Fruit fly (Drosophila melanogaster) whole organism, embryonic: ENCODE data around the gene CG10301.

Source experiments
- Antp ChIP-seq: fragments of 200-800 bp; sonication (Bioruptor generic); optimal IDR thresholded peaks from 3 replicates; lab custom pipeline; 2016; ENCODE audit warnings: missing biosample characterization, missing genetic modification characterization
- CG10274 ChIP-seq: fragments of 200-800 bp; sonication (Bioruptor generic); optimal IDR thresholded peaks from 3 replicates; lab custom pipeline; 2017; ENCODE audit warnings: missing biosample characterization, mild to moderate bottlenecking, missing genetic modification characterization
- CG10431 ChIP-seq: fragments of 200-800 bp; sonication (Bioruptor generic); optimal IDR thresholded peaks from 3 replicates; lab custom pipeline; 2018; ENCODE audit warnings: missing biosample characterization, mild to moderate bottlenecking, missing genetic modification characterization
- CG10543 ChIP-seq: fragments of 200-800 bp; sonication (Bioruptor generic); optimal IDR thresholded peaks from 3 replicates; lab custom pipeline; 2017; ENCODE audit warnings: missing biosample characterization, mild to moderate bottlenecking, missing genetic modification characterization, moderate library complexity
- CG11093 ChIP-seq: fragments of 200-800 bp; sonication (Bioruptor generic); IDR thresholded peaks from 3 replicates; pipeline ENCODE4 v1.3.6; 2022; ENCODE audit warnings: missing biosample characterization, missing genetic modification characterization
- CG12299 ChIP-seq: fragments of 200-800 bp; sonication (Bioruptor generic); optimal IDR thresholded peaks from 2 replicates; lab custom pipeline; 2018; ENCODE audit warnings: missing biosample characterization, mild to moderate bottlenecking, missing genetic modification characterization
- CG17359 ChIP-seq: fragments of 200-800 bp; sonication (Bioruptor generic); optimal IDR thresholded peaks from 3 replicates; lab custom pipeline; 2018; ENCODE audit warnings: missing biosample characterization, mild to moderate bottlenecking, missing genetic modification characterization, moderate library complexity
- CG17612 ChIP-seq: fragments of 200-800 bp; sonication (Bioruptor generic); IDR thresholded peaks from 2 replicates; pipeline ENCODE4 v1.3.6; 2022; ENCODE audit warnings: missing biosample characterization, missing genetic modification characterization
- CG18764 ChIP-seq: fragments of 200-800 bp; sonication (Bioruptor generic); optimal IDR thresholded peaks from 3 replicates; lab custom pipeline; 2016; ENCODE audit warnings: missing biosample characterization, missing genetic modification characterization
- CG32772 ChIP-seq: fragments of 200-800 bp; sonication (Bioruptor generic); IDR thresholded peaks from 2 replicates; pipeline ENCODE4 v1.3.6; 2022; ENCODE audit warnings: missing biosample characterization, missing genetic modification characterization
- CG3407 ChIP-seq: fragments of 200-800 bp; sonication (Bioruptor generic); optimal IDR thresholded peaks from 2 replicates; lab custom pipeline; 2018; ENCODE audit warnings: missing biosample characterization, mild to moderate bottlenecking, missing genetic modification characterization
- CG3847 ChIP-seq: fragments of 200-800 bp; sonication (Bioruptor generic); IDR thresholded peaks from 2 replicates; pipeline ENCODE4 v1.3.6; 2022; ENCODE audit warnings: missing biosample characterization, missing genetic modification characterization
- CG4360 ChIP-seq: fragments of 200-800 bp; sonication (Bioruptor generic); IDR thresholded peaks from 2 replicates; pipeline ENCODE4 v1.3.6; 2022; ENCODE audit warnings: missing biosample characterization, missing genetic modification characterization
- CG4730 ChIP-seq: fragments of 200-800 bp; sonication (Bioruptor generic); IDR thresholded peaks from 2 replicates; pipeline ENCODE4 v1.3.6; 2022; ENCODE audit warnings: missing biosample characterization, missing genetic modification characterization
- CG5180 ChIP-seq: fragments of 200-800 bp; sonication (Bioruptor generic); optimal IDR thresholded peaks from 3 replicates; lab custom pipeline; 2017; ENCODE audit warnings: missing biosample characterization, missing genetic modification characterization, mild to moderate bottlenecking, moderate library complexity, missing genetic modification reagents
- CG6272 ChIP-seq: fragments of 200-800 bp; sonication (Bioruptor generic); IDR thresholded peaks from 2 replicates; pipeline ENCODE4 v1.3.6; 2022; ENCODE audit warnings: missing biosample characterization, missing genetic modification characterization
- CG9609 ChIP-seq: fragments of 200-800 bp; sonication (Bioruptor generic); optimal IDR thresholded peaks from 3 replicates; lab custom pipeline; 2016; ENCODE audit warnings: missing biosample characterization, missing genetic modification characterization
- CG9817 ChIP-seq: fragments of 200-800 bp; sonication (Bioruptor generic); optimal IDR thresholded peaks from 2 replicates; lab custom pipeline; 2018; ENCODE audit warnings: missing biosample characterization, mild to moderate bottlenecking, missing genetic modification characterization, moderate library complexity
- CHES-1-like ChIP-seq: fragments of 200-800 bp; sonication (Bioruptor generic); optimal IDR thresholded peaks from 2 replicates; lab custom pipeline; 2016; ENCODE audit warnings: missing biosample characterization, missing genetic modification characterization
- CTCF ChIP-seq: fragments of 200-800 bp; sonication (Bioruptor generic); optimal IDR thresholded peaks from 2 replicates; lab custom pipeline; 2017; ENCODE audit warnings: missing biosample characterization, mild to moderate bottlenecking, missing genetic modification characterization, moderate library complexity
- D ChIP-seq, 2 experiments: fragments of 200-800 bp in 1 of 2; fragments of >200 bp in 1 of 2; sonication (Bioruptor generic) in 1 of 2; optimal IDR thresholded peaks; 2 replicates in 1 of 2; 3 replicates in 1 of 2; lab custom pipeline; 2017; ENCODE audit warnings: mild to moderate bottlenecking in 1 of 2, missing biosample characterization in 1 of 2, missing genetic modification characterization in 1 of 2, missing genetic modification reagents in 1 of 2
- Dek ChIP-seq: fragments of 200-800 bp; sonication (Bioruptor generic); optimal IDR thresholded peaks from 3 replicates; lab custom pipeline; 2019; ENCODE audit warnings: missing biosample characterization, mild to moderate bottlenecking, missing genetic modification characterization, moderate library complexity
- Elba2 ChIP-seq: fragments of 200-800 bp; sonication (Bioruptor generic); optimal IDR thresholded peaks from 3 replicates; lab custom pipeline; 2016; ENCODE audit warnings: missing biosample characterization, missing genetic modification characterization
- Hand ChIP-seq: fragments of 200-800 bp; sonication (Bioruptor generic); optimal IDR thresholded peaks from 2 replicates; lab custom pipeline; 2017; ENCODE audit warnings: mild to moderate bottlenecking, missing biosample characterization, missing genetic modification reagents, missing genetic modification characterization
- Lhr ChIP-seq: fragments of 200-800 bp; sonication (Bioruptor generic); optimal IDR thresholded peaks from 3 replicates; lab custom pipeline; 2017; ENCODE audit warnings: mild to moderate bottlenecking, missing biosample characterization, missing genetic modification reagents, missing genetic modification characterization
- MTF-1 ChIP-seq: fragments of 200-800 bp; sonication (Bioruptor generic); optimal IDR thresholded peaks from 2 replicates; lab custom pipeline; 2018; ENCODE audit warnings: missing biosample characterization, mild to moderate bottlenecking, missing genetic modification characterization, borderline replicate concordance
- NFAT ChIP-seq: fragments of 200-800 bp; sonication (Bioruptor generic); IDR thresholded peaks from 2 replicates; pipeline ENCODE4 v1.3.6; 2022; ENCODE audit warnings: missing biosample characterization, missing genetic modification characterization
- PHDP ChIP-seq: fragments of 200-800 bp; sonication (Bioruptor generic); optimal IDR thresholded peaks from 3 replicates; lab custom pipeline; 2018; ENCODE audit warnings: missing biosample characterization, mild to moderate bottlenecking, missing genetic modification characterization, moderate library complexity
- Poxn ChIP-seq: fragments of 200-800 bp; sonication (Bioruptor generic); IDR thresholded peaks from 2 replicates; pipeline ENCODE4 v1.3.6; 2022; ENCODE audit warnings: missing biosample characterization, missing genetic modification characterization
- Sox100B ChIP-seq: fragments of 200-800 bp; sonication (Bioruptor generic); optimal IDR thresholded peaks from 3 replicates; lab custom pipeline; 2018; ENCODE audit warnings: missing biosample characterization, mild to moderate bottlenecking, missing genetic modification characterization
- Xbp1 ChIP-seq: fragments of 200-800 bp; sonication (Bioruptor generic); optimal IDR thresholded peaks from 3 replicates; lab custom pipeline; 2016; ENCODE audit warnings: missing biosample characterization, mild to moderate bottlenecking, missing genetic modification characterization
- abd-A ChIP-seq: fragments of 200-800 bp; sonication (Bioruptor generic); optimal IDR thresholded peaks from 3 replicates; lab custom pipeline; 2019; ENCODE audit warnings: missing biosample characterization, mild to moderate bottlenecking, missing genetic modification characterization, moderate library complexity
- al ChIP-seq: fragments of 200-800 bp; sonication (Bioruptor generic); IDR thresholded peaks from 2 replicates; pipeline ENCODE4 v1.3.6; 2022; ENCODE audit warnings: missing biosample characterization, missing genetic modification characterization
- caup ChIP-seq: fragments of 200-800 bp; sonication (Bioruptor generic); optimal IDR thresholded peaks from 3 replicates; lab custom pipeline; 2017; ENCODE audit warnings: missing biosample characterization, mild to moderate bottlenecking, missing genetic modification characterization, moderate library complexity; ENCODE audit not compliant: severe bottlenecking
- ham ChIP-seq: fragments of 200-800 bp; sonication (Bioruptor generic); IDR thresholded peaks from 2 replicates; pipeline ENCODE4 v1.3.6; 2022; ENCODE audit warnings: missing biosample characterization, missing genetic modification characterization
- insv ChIP-seq, 2 experiments: fragments of 200-800 bp; sonication (Bioruptor generic); optimal IDR thresholded peaks; 3 replicates each; lab custom pipeline; 2016 to 2018; ENCODE audit warnings: missing biosample characterization in 2 of 2, missing genetic modification characterization in 2 of 2
- jigr1 ChIP-seq: fragments of 200-800 bp; sonication (Bioruptor generic); IDR thresholded peaks from 3 replicates; pipeline ENCODE4 v1.3.6; 2022; ENCODE audit warnings: missing biosample characterization, missing genetic modification characterization
- klu ChIP-seq: fragments of 200-800 bp; sonication (Bioruptor generic); IDR thresholded peaks from 2 replicates; pipeline ENCODE4 v1.3.6; 2022; ENCODE audit warnings: missing biosample characterization, missing genetic modification characterization
- lov ChIP-seq, 2 experiments: fragments of 200-800 bp in 1 of 2; fragments of >200 bp in 1 of 2; sonication (Bioruptor generic) in 1 of 2; IDR thresholded peaks in 1 of 2; optimal IDR thresholded peaks in 1 of 2; 2 replicates in 1 of 2; 3 replicates in 1 of 2; pipeline versions ENCODE4 v1.3.6 to Lab custom; 2017 to 2022; ENCODE audit warnings: missing biosample characterization in 1 of 2, missing genetic modification characterization in 1 of 2
- odd ChIP-seq: fragments of 200-800 bp; sonication (Bioruptor generic); optimal IDR thresholded peaks from 2 replicates; lab custom pipeline; 2017; ENCODE audit warnings: missing biosample characterization, mild to moderate bottlenecking, missing genetic modification characterization
- sd ChIP-seq: fragments of 200-800 bp; sonication (Bioruptor generic); optimal IDR thresholded peaks from 3 replicates; lab custom pipeline; 2018; ENCODE audit warnings: missing biosample characterization, mild to moderate bottlenecking, missing genetic modification characterization, moderate library complexity
- sisA ChIP-seq: fragments of 200-800 bp; sonication (Bioruptor generic); IDR thresholded peaks from 2 replicates; pipeline ENCODE4 v1.3.6; 2022; ENCODE audit warnings: missing biosample characterization, missing genetic modification characterization
- sna ChIP-seq: fragments of 200-800 bp; sonication (Bioruptor generic); IDR thresholded peaks from 2 replicates; pipeline ENCODE4 v1.3.6; 2022; ENCODE audit warnings: missing biosample characterization, missing genetic modification characterization; ENCODE audit not compliant: partially characterized antibody
- sug ChIP-seq: fragments of 200-800 bp; optimal IDR thresholded peaks from 2 replicates; lab custom pipeline; 2019; ENCODE audit warnings: missing biosample characterization, mild to moderate bottlenecking, missing genetic modification characterization, moderate library complexity
- tap ChIP-seq: fragments of 200-800 bp; optimal IDR thresholded peaks from 3 replicates; lab custom pipeline; 2019; ENCODE audit warnings: missing biosample characterization, mild to moderate bottlenecking, missing genetic modification characterization, moderate library complexity
- tna ChIP-seq: fragments of 200-800 bp; sonication (Bioruptor generic); IDR thresholded peaks from 2 replicates; pipeline ENCODE4 v1.3.6; 2022; ENCODE audit warnings: missing biosample characterization, missing genetic modification characterization; ENCODE audit not compliant: partially characterized antibody
- toy ChIP-seq: fragments of 200-800 bp; sonication (Bioruptor generic); IDR thresholded peaks from 2 replicates; pipeline ENCODE4 v1.3.6; 2022; ENCODE audit warnings: missing biosample characterization, missing genetic modification characterization
- trem ChIP-seq: fragments of 200-800 bp; optimal IDR thresholded peaks from 3 replicates; lab custom pipeline; 2019; ENCODE audit warnings: missing biosample characterization, mild to moderate bottlenecking, missing genetic modification characterization, moderate library complexity
- unpg ChIP-seq: fragments of 200-800 bp; sonication (Bioruptor generic); optimal IDR thresholded peaks from 3 replicates; lab custom pipeline; 2018; ENCODE audit warnings: missing biosample characterization, mild to moderate bottlenecking, missing genetic modification characterization, moderate library complexity
- vnd ChIP-seq: fragments of 200-800 bp; sonication (Bioruptor generic); IDR thresholded peaks from 3 replicates; pipeline ENCODE4 v1.3.6; 2022; ENCODE audit warnings: missing biosample characterization, missing genetic modification characterization; ENCODE audit not compliant: partially characterized antibody

The CG10301 gene

dm6 chr3R:23729066-23729465 lies 19.1 kb downstream of the CG10301 start (continued):
- TF ChIP-seq CG11093 (no peak), Poxn (GFP tag; lab: Robert Waterston, UW) (no peak), CG10431 (GFP tag; lab: Kevin White, UChicago) (no peak), ham (no peak), sug (tag; lab: Kevin White, UChicago) (peak; percentile 64), Lhr (GFP tag; lab: Kevin White, UChicago) (no peak), CG3407 (GFP tag; lab: Kevin White, UChicago) (peak; percentile 92), jigr1 (GFP tag; lab: Robert Waterston, UW) (no peak), Hand (GFP tag; lab: Kevin White, UChicago) (peak; percentile 42), CG5180 (GFP tag; lab: Kevin White, UChicago) (peak; percentile 3), vnd (no peak), al (no peak), CG4730 (no peak), CTCF (GFP tag; lab: Kevin White, UChicago) (no peak), CG17359 (tag; lab: Kevin White, UChicago) (peak; percentile 8), tna (GFP tag; lab: Robert Waterston, UW) (no peak), D (optimal IDR thresholded peaks at IDR 0.05; lab: Kevin White, UChicago) (no peak), D (GFP tag; optimal IDR thresholded peaks at IDR 0.05; lab: Kevin White, UChicago) (no peak), CG6272 (GFP tag; lab: Robert Waterston, UW) (no peak), tap (tag; lab: Kevin White, UChicago) (no peak), NFAT (GFP tag; lab: Robert Waterston, UW) (no peak), CG4360 (no peak), CG9817 (tag; lab: Kevin White, UChicago) (no peak), caup (peak; percentile 78), sisA (GFP tag; lab: Robert Waterston, UW) (no peak), odd (GFP tag; lab: Kevin White, UChicago) (peak; percentile 64), PHDP (tag; lab: Kevin White, UChicago) (peak; percentile 65), klu (GFP tag; lab: Robert Waterston, UW) (no peak), MTF-1 (GFP tag; lab: Kevin White, UChicago) (peak; percentile 60), CG12299 (tag; lab: Kevin White, UChicago) (peak; percentile 15), unpg (GFP tag; lab: Kevin White, UChicago) (peak; percentile 40), Dek (tag; lab: Kevin White, UChicago) (peak; percentile 19), CG17612 (GFP tag; lab: Robert Waterston, UW) (no peak), CG10274 (GFP tag; lab: Kevin White, UChicago) (peak; percentile 4), Antp (GFP tag; lab: Kevin White, UChicago) (no peak), CG18764 (GFP tag; lab: Kevin White, UChicago) (no peak), Sox100B (GFP tag; lab: Kevin White, UChicago) (no peak), CHES-1-like (GFP tag; lab: Kevin White, UChicago) (peak; percentile 18), CG10543 (GFP tag; lab: Kevin White, UChicago) (peak; percentile 89), Elba2 (GFP tag; lab: Kevin White, UChicago) (no peak), lov (optimal IDR thresholded peaks at IDR 0.05; lab: Kevin White, UChicago) (no peak), lov (GFP tag; IDR thresholded peaks at IDR 0.05; lab: Robert Waterston, UW) (no peak), sd (tag; lab: Kevin White, UChicago) (no peak), toy (GFP tag; lab: Robert Waterston, UW) (no peak), abd-A (no peak), Xbp1 (no peak), sna (no peak), CG9609 (GFP tag; lab: Kevin White, UChicago) (no peak), CG3847 (no peak), CG32772 (GFP tag; lab: Robert Waterston, UW) (no peak), insv (GFP tag; optimal IDR thresholded peaks at IDR 0.05; lab: Kevin White, UChicago) (peak in 1 of 2 experiments; percentile 27), trem (tag; lab: Kevin White, UChicago) (no peak)
